Worm (Caenorhabditis elegans) whole organism, L1 larva: Measurements from ENCODE around the gene ZK622.5.

Experiments used
- C04F5.9 ChIP-seq: sonication (generic microtip); optimal IDR thresholded peaks from 2 replicates; lab custom pipeline; 2016; ENCODE audit warnings: missing genetic modification characterization, missing compliant biosample characterization
- C16A3.4 ChIP-seq: fragments of 150-350 bp; optimal IDR thresholded peaks from 2 replicates; lab custom pipeline; 2014; ENCODE audit warnings: missing biosample characterization, missing genetic modification characterization
- F16B12.6 ChIP-seq: fragments of 150-350 bp; optimal IDR thresholded peaks from 2 replicates; lab custom pipeline; 2014; ENCODE audit warnings: missing biosample characterization, missing genetic modification characterization
- Y116A8C.19 ChIP-seq: sonication (generic microtip); optimal IDR thresholded peaks from 2 replicates; lab custom pipeline; 2016; ENCODE audit warnings: missing compliant biosample characterization, missing genetic modification characterization, borderline replicate concordance
- alr-1 ChIP-seq: fragments of 200-800 bp; sonication (Bioruptor generic); optimal IDR thresholded peaks from 2 replicates; lab custom pipeline; 2018; ENCODE audit warnings: borderline replicate concordance, mild to moderate bottlenecking, missing genetic modification characterization, missing compliant biosample characterization
- aly-2 ChIP-seq: fragments of 150-350 bp; optimal IDR thresholded peaks from 2 replicates; lab custom pipeline; 2014; ENCODE audit warnings: missing biosample characterization, missing genetic modification characterization
- ceh-82 ChIP-seq, 3 experiments: fragments of 150-350 bp in 1 of 3; sonication (generic microtip) in 2 of 3; optimal IDR thresholded peaks; 2 replicates each; lab custom pipeline; 2014 to 2017; ENCODE audit warnings: missing biosample characterization in 3 of 3, missing genetic modification characterization in 3 of 3
- ceh-88 ChIP-seq: fragments of 200-800 bp; sonication (Bioruptor generic); IDR thresholded peaks from 2 replicates; pipeline ENCODE4 v1.3.6; 2022; ENCODE audit warnings: missing genetic modification characterization, missing compliant biosample characterization
- ces-1 ChIP-seq: fragments of 150-350 bp; optimal IDR thresholded peaks from 2 replicates; lab custom pipeline; 2014; ENCODE audit warnings: missing biosample characterization, missing genetic modification reagents, missing genetic modification characterization
- dsc-1 ChIP-seq: sonication (generic microtip); optimal IDR thresholded peaks from 2 replicates; lab custom pipeline; 2016; ENCODE audit warnings: mild to moderate bottlenecking, missing genetic modification characterization, missing compliant biosample characterization
- efl-3 ChIP-seq: fragments of 200-800 bp; sonication (Bioruptor generic); optimal IDR thresholded peaks from 2 replicates; lab custom pipeline; 2018; ENCODE audit warnings: mild to moderate bottlenecking, missing genetic modification characterization, missing compliant biosample characterization
- egl-13 ChIP-seq: sonication (generic microtip); optimal IDR thresholded peaks from 2 replicates; lab custom pipeline; 2016; ENCODE audit warnings: missing genotype, missing genetic modification reagents, missing genetic modification characterization, missing compliant biosample characterization
- egl-27 ChIP-seq, 2 experiments: fragments of 150-350 bp in 1 of 2; sonication (generic microtip); optimal IDR thresholded peaks; 3 replicates each; lab custom pipeline; 2017 to 2018; ENCODE audit warnings: missing biosample characterization in 2 of 2, missing genetic modification characterization in 2 of 2, missing genetic modification reagents in 2 of 2
- ets-5 ChIP-seq: fragments of 200-800 bp; sonication (Bioruptor generic); IDR thresholded peaks from 2 replicates; pipeline ENCODE4 v1.3.6; 2022; ENCODE audit warnings: missing genetic modification characterization, missing compliant biosample characterization
- fkh-4 ChIP-seq: sonication (generic microtip); optimal IDR thresholded peaks from 2 replicates; lab custom pipeline; 2016; ENCODE audit warnings: missing compliant biosample characterization, missing genetic modification characterization, borderline replicate concordance
- fkh-8 ChIP-seq: sonication (generic microtip); optimal IDR thresholded peaks from 2 replicates; lab custom pipeline; 2016; ENCODE audit warnings: mild to moderate bottlenecking, missing genetic modification characterization, missing compliant biosample characterization
- grh-1 ChIP-seq: fragments of 200-800 bp; sonication (Bioruptor generic); IDR thresholded peaks from 2 replicates; pipeline ENCODE4 v1.3.6; 2022; ENCODE audit warnings: missing genetic modification reagents, missing genetic modification characterization, missing compliant biosample characterization
- hlh-17 ChIP-seq: fragments of 200-800 bp; sonication (Bioruptor generic); optimal IDR thresholded peaks from 2 replicates; lab custom pipeline; 2018; ENCODE audit warnings: missing genetic modification characterization, mild to moderate bottlenecking, missing compliant biosample characterization, moderate library complexity, borderline replicate concordance
- hlh-4 ChIP-seq: sonication (generic microtip); optimal IDR thresholded peaks from 2 replicates; lab custom pipeline; 2016; ENCODE audit warnings: mild to moderate bottlenecking, missing genetic modification characterization, missing compliant biosample characterization
- irx-1 ChIP-seq: sonication (generic microtip); optimal IDR thresholded peaks from 2 replicates; lab custom pipeline; 2016; ENCODE audit warnings: missing genetic modification characterization, missing compliant biosample characterization
- isw-1 ChIP-seq: fragments of 200-800 bp; sonication (Bioruptor generic); IDR thresholded peaks from 2 replicates; pipeline ENCODE4 v1.3.6; 2022; ENCODE audit warnings: missing genetic modification characterization, missing compliant biosample characterization
- jun-1 ChIP-seq: fragments of 150-350 bp; optimal IDR thresholded peaks from 2 replicates; lab custom pipeline; 2014; ENCODE audit warnings: missing biosample characterization, missing genetic modification reagents, missing genetic modification characterization
- lin-13 ChIP-seq: fragments of 150-350 bp; optimal IDR thresholded peaks from 2 replicates; lab custom pipeline; 2014; ENCODE audit warnings: missing biosample characterization, missing genetic modification reagents, missing genetic modification characterization
- lin-14 ChIP-seq: fragments of 200-800 bp; sonication (Bioruptor generic); optimal IDR thresholded peaks from 2 replicates; lab custom pipeline; 2018; ENCODE audit warnings: mild to moderate bottlenecking, missing genetic modification characterization, moderate library complexity, missing compliant biosample characterization
- lin-15B ChIP-seq: fragments of 150-350 bp; sonication (generic microtip); optimal IDR thresholded peaks from 3 replicates; lab custom pipeline; 2014; ENCODE audit warnings: missing biosample characterization, missing genetic modification characterization
- lin-39 ChIP-seq: fragments of 150-350 bp; optimal IDR thresholded peaks from 2 replicates; lab custom pipeline; 2014; ENCODE audit warnings: missing biosample characterization, missing genetic modification reagents, missing genetic modification characterization
- mdl-1 ChIP-seq, 2 experiments: fragments of 150-350 bp; optimal IDR thresholded peaks; 2 replicates each; lab custom pipeline; 2014 to 2017; ENCODE audit warnings: missing biosample characterization in 2 of 2, missing genetic modification characterization in 2 of 2, inconsistent platforms in 1 of 2
- nhr-12 ChIP-seq: sonication (generic microtip); optimal IDR thresholded peaks from 2 replicates; lab custom pipeline; 2017; ENCODE audit warnings: missing biosample characterization, missing genetic modification characterization
- nhr-237 ChIP-seq: fragments of 150-350 bp; optimal IDR thresholded peaks from 2 replicates; lab custom pipeline; 2014; ENCODE audit warnings: missing biosample characterization, missing genetic modification characterization
- nhr-28 ChIP-seq: fragments of 150-350 bp; optimal IDR thresholded peaks from 2 replicates; lab custom pipeline; 2014; ENCODE audit warnings: missing biosample characterization, missing genetic modification characterization
- nhr-47 ChIP-seq: sonication (generic microtip); optimal IDR thresholded peaks from 2 replicates; lab custom pipeline; 2016; ENCODE audit warnings: mild to moderate bottlenecking, missing genetic modification characterization, moderate library complexity, missing compliant biosample characterization
- nhr-71 ChIP-seq: sonication (generic microtip); optimal IDR thresholded peaks from 2 replicates; lab custom pipeline; 2016; ENCODE audit warnings: mild to moderate bottlenecking, missing genetic modification characterization, moderate library complexity, missing compliant biosample characterization
- nhr-76 ChIP-seq: sonication (generic microtip); optimal IDR thresholded peaks from 2 replicates; lab custom pipeline; 2017; ENCODE audit warnings: missing biosample characterization, missing genetic modification characterization
- nhr-77 ChIP-seq: fragments of 150-350 bp; optimal IDR thresholded peaks from 2 replicates; lab custom pipeline; 2014; ENCODE audit warnings: missing biosample characterization, missing genetic modification characterization
- nhr-84 ChIP-seq: sonication (generic microtip); optimal IDR thresholded peaks from 2 replicates; lab custom pipeline; 2017; ENCODE audit warnings: missing biosample characterization, missing genetic modification characterization
- nhr-85 ChIP-seq: sonication (generic microtip); peaks from one replicate; lab custom pipeline; 2016; ENCODE audit warnings: missing genetic modification characterization, inconsistent platforms, missing compliant biosample characterization
- snu-23 ChIP-seq: sonication (generic microtip); optimal IDR thresholded peaks from 2 replicates; lab custom pipeline; 2016; ENCODE audit warnings: missing genetic modification characterization, missing compliant biosample characterization
- sox-4 ChIP-seq: sonication (generic microtip); optimal IDR thresholded peaks from 2 replicates; lab custom pipeline; 2016; ENCODE audit warnings: missing genetic modification characterization, missing compliant biosample characterization
- sptf-1 ChIP-seq: fragments of 150-350 bp; optimal IDR thresholded peaks from 2 replicates; lab custom pipeline; 2014; ENCODE audit warnings: missing biosample characterization, missing genetic modification characterization
- sup-37 ChIP-seq: fragments of 200-800 bp; sonication (Bioruptor generic); optimal IDR thresholded peaks from 2 replicates; lab custom pipeline; 2018; ENCODE audit warnings: mild to moderate bottlenecking, missing genetic modification characterization, missing compliant biosample characterization
- swsn-7 ChIP-seq: sonication (generic microtip); optimal IDR thresholded peaks from 2 replicates; lab custom pipeline; 2016; ENCODE audit warnings: missing genetic modification characterization, missing compliant biosample characterization
- unc-30 ChIP-seq: sonication (generic microtip); optimal IDR thresholded peaks from 2 replicates; lab custom pipeline; 2017; ENCODE audit warnings: missing biosample characterization, missing genetic modification characterization
- unc-86 ChIP-seq: sonication (generic microtip); optimal IDR thresholded peaks from 2 replicates; lab custom pipeline; 2016; ENCODE audit warnings: missing genetic modification characterization, missing compliant biosample characterization
- vab-15 ChIP-seq: sonication (generic microtip); optimal IDR thresholded peaks from 2 replicates; lab custom pipeline; 2017; ENCODE audit warnings: missing genotype, mild to moderate bottlenecking, missing genetic modification characterization, missing compliant biosample characterization
- xbp-1 ChIP-seq: sonication (generic microtip); optimal IDR thresholded peaks from 2 replicates; lab custom pipeline; 2016; ENCODE audit warnings: missing genetic modification characterization, missing compliant biosample characterization
- zag-1 ChIP-seq: fragments of 150-350 bp; optimal IDR thresholded peaks from 2 replicates; lab custom pipeline; 2014; ENCODE audit warnings: missing biosample characterization, missing genetic modification characterization
- ztf-11 ChIP-seq, 2 experiments: sonication (generic microtip); optimal IDR thresholded peaks; 2 replicates each; lab custom pipeline; 2016 to 2017; ENCODE audit warnings: missing genetic modification characterization in 2 of 2, missing biosample characterization in 1 of 2, missing compliant biosample characterization in 1 of 2
- ztf-4 ChIP-seq: fragments of 150-350 bp; optimal IDR thresholded peaks from 2 replicates; lab custom pipeline; 2014; ENCODE audit warnings: missing biosample characterization, missing genetic modification characterization

The ZK622.5 gene

ce11 chrII:5336035-5336376 is 46.8 kb downstream of the ZK622.5 start (continued):
- TF ChIP-seq ztf-4 (no peak), unc-30 (tag; lab: Kevin White, UChicago) (no peak), egl-13 (tag; lab: Kevin White, UChicago) (peak; percentile 31), nhr-85 (tag; lab: Kevin White, UChicago) (no peak), unc-86 (tag; lab: Kevin White, UChicago) (peak; percentile 70), irx-1 (no peak), nhr-47 (tag; lab: Kevin White, UChicago) (no peak), sox-4 (tag; lab: Kevin White, UChicago) (no peak), hlh-4 (tag; lab: Kevin White, UChicago) (no peak), sptf-1 (tag; lab: Kevin White, UChicago) (no peak), ceh-82 (tag; optimal IDR thresholded peaks at IDR 0.05; lab: Kevin White, UChicago) (peak; percentile 1 to 75 (median 60)), nhr-77 (no peak), lin-13 (peak; percentile 43), ets-5 (no peak), vab-15 (tag; lab: Kevin White, UChicago) (no peak), xbp-1 (tag; lab: Kevin White, UChicago) (no peak), fkh-8 (tag; lab: Kevin White, UChicago) (peak; percentile 53), zag-1 (tag; lab: Kevin White, UChicago) (no peak), nhr-28 (tag; lab: Kevin White, UChicago) (no peak), nhr-237 (tag; lab: Kevin White, UChicago) (no peak), isw-1 (peak; percentile 28), nhr-12 (tag; lab: Kevin White, UChicago) (no peak), ceh-88 (GFP tag; lab: Robert Waterston, UW) (peak; percentile 44; the same call in 1 of the 2 replicates), nhr-76 (tag; lab: Kevin White, UChicago) (no peak), fkh-4 (tag; lab: Kevin White, UChicago) (no peak), swsn-7 (tag; lab: Kevin White, UChicago) (peak; percentile 44), alr-1 (tag; lab: Kevin White, UChicago) (no peak), efl-3 (GFP tag; lab: Kevin White, UChicago) (no peak), nhr-71 (tag; lab: Kevin White, UChicago) (peak; percentile 51), lin-15B (no peak), aly-2 (tag; lab: Kevin White, UChicago) (no peak)

- TF ChIP-seq dsc-1 (tag; lab: Kevin White, UChicago) = peak; percentile 46
- TF ChIP-seq C16A3.4 = peak; percentile 27
- no peak for TF ChIP-seq F16B12.6 (tag; lab: Kevin White, UChicago)
- TF ChIP-seq sup-37 = no peak
- TF ChIP-seq nhr-76 (tag; lab: Kevin White, UChicago) = no peak
- TF ChIP-seq snu-23 (GFP tag; lab: Kevin White, UChicago) = peak; percentile 85
- TF ChIP-seq ets-5 = no peak
- no peak for TF ChIP-seq nhr-84
- peak; percentile 9 for TF ChIP-seq zag-1 (tag; lab: Kevin White, UChicago)
- TF ChIP-seq nhr-71 (tag; lab: Kevin White, UChicago) = peak; percentile 87
- no peak for TF ChIP-seq ces-1 (GFP tag; lab: Kevin White, UChicago)
- no peak for TF ChIP-seq vab-15 (tag; lab: Kevin White, UChicago)
- no peak for TF ChIP-seq fkh-4 (tag; lab: Kevin White, UChicago)
- peak; percentile 58 for TF ChIP-seq irx-1
- no peak for TF ChIP-seq Y116A8C.19 (tag; lab: Kevin White, UChicago)
- TF ChIP-seq ztf-11 (tag; optimal IDR thresholded peaks at IDR 0.05; lab: Kevin White, UChicago) = no peak
- TF ChIP-seq hlh-17 (GFP tag; lab: Kevin White, UChicago) = no peak
- peak; percentile 20 for TF ChIP-seq lin-39
- TF ChIP-seq nhr-12 (tag; lab: Kevin White, UChicago) = no peak
- TF ChIP-seq isw-1 = 0 out of 2 replicates have a peak, but pooled peaks have one; percentile 14
- TF ChIP-seq jun-1 (tag; lab: Kevin White, UChicago) = peak; percentile 98
- no peak for TF ChIP-seq alr-1 (tag; lab: Kevin White, UChicago)
- no peak for TF ChIP-seq nhr-28 (tag; lab: Kevin White, UChicago)
- TF ChIP-seq lin-14 (GFP tag; lab: Kevin White, UChicago) = peak; percentile 92
- TF ChIP-seq nhr-47 (tag; lab: Kevin White, UChicago) = peak; percentile 77
- peak; percentile 81 for TF ChIP-seq fkh-8 (tag; lab: Kevin White, UChicago)
- peak in 1 of 2 experiments; percentile 65 for TF ChIP-seq mdl-1 (tag; optimal IDR thresholded peaks at IDR 0.05; lab: Kevin White, UChicago)
- TF ChIP-seq unc-86 (tag; lab: Kevin White, UChicago) = peak; percentile 59
- no peak for TF ChIP-seq unc-30 (tag; lab: Kevin White, UChicago)
- TF ChIP-seq egl-27 (tag; optimal IDR thresholded peaks at IDR 0.05; lab: Kevin White, UChicago) = no peak
- TF ChIP-seq C04F5.9 = no peak
- no peak for TF ChIP-seq grh-1 (GFP tag; lab: Robert Waterston, UW)
These were observed 47.6 kb downstream of the ZK622.5 start for ce11 chrII:5336660-5337494.
